Worm (Caenorhabditis elegans) whole organism, L3 larva: ENCODE data around the gene raga-1.

Source experiments
- ceh-9 ChIP-seq: sonication (generic microtip); optimal IDR thresholded peaks from 2 replicates; lab custom pipeline; 2018; ENCODE audit warnings: missing biosample characterization, missing genetic modification characterization
- eor-1 ChIP-seq, 2 experiments: fragments of 150-350 bp; optimal IDR thresholded peaks; 2 replicates each; lab custom pipeline; 2014 to 2018; ENCODE audit warnings: missing biosample characterization in 2 of 2, missing genetic modification characterization in 2 of 2
- nhr-11 ChIP-seq: fragments of 150-350 bp; optimal IDR thresholded peaks from 2 replicates; lab custom pipeline; 2014; ENCODE audit warnings: missing biosample characterization, missing genetic modification characterization
- nhr-12 ChIP-seq: fragments of 150-350 bp; optimal IDR thresholded peaks from 2 replicates; lab custom pipeline; 2014; ENCODE audit warnings: missing biosample characterization, missing genetic modification characterization
- nhr-28 ChIP-seq: fragments of 150-350 bp; optimal IDR thresholded peaks from 2 replicates; lab custom pipeline; 2014; ENCODE audit warnings: missing biosample characterization, missing genetic modification characterization
- nhr-77 ChIP-seq: fragments of 150-350 bp; optimal IDR thresholded peaks from 2 replicates; lab custom pipeline; 2014; ENCODE audit warnings: missing biosample characterization, missing genetic modification characterization
- pha-4 ChIP-seq: fragments of 150-350 bp; optimal IDR thresholded peaks from 2 replicates; lab custom pipeline; 2014; ENCODE audit warnings: missing biosample characterization, missing genetic modification reagents, missing genetic modification characterization
- pqm-1 ChIP-seq: fragments of 150-350 bp; optimal IDR thresholded peaks from 2 replicates; lab custom pipeline; 2017; ENCODE audit warnings: missing biosample characterization, missing genetic modification characterization, inconsistent platforms
- unc-62 ChIP-seq: fragments of 150-350 bp; sonication (generic microtip); optimal IDR thresholded peaks from 4 replicates; lab custom pipeline; 2014; ENCODE audit warnings: missing biosample characterization, missing genetic modification reagents, missing genetic modification characterization

ce11 chrII:11329021-11329479 is 27.9 kb downstream of the raga-1 start, which contains the start of gene tag-180:
- TF ChIP-seq nhr-12 (tag; lab: Kevin White, UChicago) (no peak), pha-4 (tag; lab: Kevin White, UChicago) (no peak), nhr-11 (tag; lab: Kevin White, UChicago) (no peak), eor-1 (tag; optimal IDR thresholded peaks at IDR 0.05; lab: Kevin White, UChicago) (no peak), pqm-1 (tag; lab: Kevin White, UChicago) (no peak), ceh-9 (tag; lab: Kevin White, UChicago) (no peak), nhr-28 (tag; lab: Kevin White, UChicago) (no peak), nhr-77 (no peak), unc-62 (GFP tag; lab: Kevin White, UChicago) (no peak)
